Fruit fly (Drosophila melanogaster) whole organism, pupa: ENCODE data around the gene gry.

Source experiments
- CG13204 ChIP-seq: fragments of 200-800 bp; sonication (Bioruptor generic); optimal IDR thresholded peaks from 2 replicates; lab custom pipeline; 2018; ENCODE audit warnings: missing biosample characterization, mild to moderate bottlenecking, missing genetic modification characterization, moderate library complexity
- CG15710 ChIP-seq: fragments of 200-800 bp; sonication (Bioruptor generic); optimal IDR thresholded peaks from 2 replicates; lab custom pipeline; 2018; ENCODE audit warnings: missing biosample characterization, mild to moderate bottlenecking, missing genetic modification characterization, moderate library complexity
- CG17806 ChIP-seq: fragments of 200-800 bp; sonication (Bioruptor generic); optimal IDR thresholded peaks from 2 replicates; lab custom pipeline; 2018; ENCODE audit warnings: missing biosample characterization, mild to moderate bottlenecking, missing genetic modification characterization, moderate library complexity
- CG34367 ChIP-seq: fragments of 200-800 bp; sonication (Bioruptor generic); optimal IDR thresholded peaks from 2 replicates; lab custom pipeline; 2018; ENCODE audit warnings: missing biosample characterization, mild to moderate bottlenecking, missing genetic modification characterization
- CG4496 ChIP-seq: fragments of 200-800 bp; sonication (Bioruptor generic); IDR thresholded peaks from 3 replicates; pipeline ENCODE4 v1.3.6; 2022; ENCODE audit warnings: missing biosample characterization, missing genetic modification characterization
- CG8301 ChIP-seq: fragments of 200-800 bp; sonication (Bioruptor generic); optimal IDR thresholded peaks from 2 replicates; lab custom pipeline; 2018; ENCODE audit warnings: missing biosample characterization, mild to moderate bottlenecking, missing genetic modification characterization
- EcR ChIP-seq: fragments of 200-800 bp; sonication (Bioruptor generic); optimal IDR thresholded peaks from 3 replicates; lab custom pipeline; 2019; ENCODE audit warnings: missing biosample characterization, missing genetic modification characterization, mild to moderate bottlenecking, moderate library complexity, missing genetic modification reagents
- Ets98B ChIP-seq: fragments of 200-800 bp; sonication (Bioruptor generic); IDR thresholded peaks from 2 replicates; pipeline ENCODE4 v1.3.6; 2022; ENCODE audit warnings: missing biosample characterization, missing genetic modification characterization
- Snoo ChIP-seq: fragments of 200-800 bp; sonication (Bioruptor generic); optimal IDR thresholded peaks from 3 replicates; lab custom pipeline; 2017; ENCODE audit warnings: missing biosample characterization, mild to moderate bottlenecking, missing genetic modification characterization, inconsistent platforms

DNA sequence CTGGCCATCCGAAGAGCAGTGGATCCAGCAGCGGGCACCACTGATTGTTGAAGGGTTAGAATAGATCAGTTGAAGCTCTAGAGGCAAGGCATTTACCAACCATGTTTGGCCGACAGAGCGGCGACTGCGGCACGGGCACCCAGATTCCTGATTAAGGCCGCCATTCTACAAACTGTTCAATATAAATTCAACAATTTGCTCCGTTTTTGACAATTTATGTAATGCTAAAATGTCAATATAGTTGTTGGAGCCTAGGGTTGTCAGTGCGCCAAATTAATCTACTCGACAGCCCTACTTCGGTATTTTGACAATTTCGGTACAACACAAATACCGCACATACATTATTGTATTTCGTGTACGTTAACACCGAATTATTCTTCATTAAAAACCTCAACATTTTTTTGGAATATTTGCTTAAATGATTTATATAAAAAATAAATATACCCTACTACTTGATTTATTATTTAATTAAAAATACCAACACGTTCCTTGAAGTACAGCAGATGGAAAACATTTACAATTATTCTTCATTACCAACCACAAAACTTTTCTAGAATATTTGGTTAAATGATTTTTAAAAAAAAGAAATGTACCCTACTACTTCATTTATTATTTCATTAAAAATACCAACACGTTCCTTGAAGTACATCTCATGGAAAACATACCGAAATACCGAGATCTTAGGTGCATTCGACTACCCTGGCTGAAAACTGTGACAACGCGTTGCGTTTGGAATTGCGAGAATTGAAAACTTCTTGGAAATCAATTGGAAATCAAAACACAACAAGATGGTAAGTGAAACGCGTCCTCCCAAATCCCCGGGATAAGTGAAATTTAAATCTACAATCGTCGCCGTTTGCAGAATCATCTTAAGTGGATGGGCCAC is 39.3 kb upstream of the gry start, which contains the start of the genes ND-30 and CG15812:
- TF ChIP-seq CG4496 (GFP tag; lab: Robert Waterston, UW) (no peak), Ets98B (no peak), CG17806 (tag; lab: Kevin White, UChicago) (no peak), CG34367 (tag; lab: Kevin White, UChicago) (no peak), Snoo (tag; lab: Kevin White, UChicago) (no peak), CG8301 (no peak), CG13204 (GFP tag; lab: Kevin White, UChicago) (no peak), CG15710 (tag; lab: Kevin White, UChicago) (peak; percentile 44), EcR (GFP tag; lab: Kevin White, UChicago) (no peak)
